Worm (Caenorhabditis elegans): ENCODE results near the gene npr-6.

npr-6 gene

DNA sequence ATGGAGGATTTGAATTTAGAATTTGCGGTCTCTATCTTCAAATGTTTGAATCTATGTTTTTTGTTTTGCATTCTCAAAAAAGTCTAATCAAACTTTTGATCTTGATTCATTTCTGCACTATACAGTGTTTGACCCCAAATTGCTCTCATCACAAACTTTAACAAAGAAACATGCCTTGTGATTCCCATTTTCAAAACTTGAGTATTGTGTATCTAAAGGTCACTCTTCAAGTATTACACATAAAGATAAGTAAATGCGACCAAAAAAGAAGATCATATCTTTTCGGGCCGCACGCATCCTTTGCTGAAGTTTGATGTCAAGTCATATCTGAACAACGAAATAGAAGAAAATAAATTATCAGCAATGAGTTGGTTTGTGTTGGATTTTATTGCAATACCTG is 16.4 kb upstream of the npr-6 start:
- no peak for TF ChIP-seq madf-8 (GFP tag; conservative IDR thresholded peaks at IDR 0.05)
- TF ChIP-seq xnd-1 (tag; optimal IDR thresholded peaks at IDR 0.05), result no peak
- no peak for TF ChIP-seq let-607 (tag; optimal IDR thresholded peaks at IDR 0.05)
- no peak for TF ChIP-seq ceh-100 (GFP tag; IDR thresholded peaks at IDR 0.05)
- no peak for TF ChIP-seq snpc-3.4 (tag; optimal IDR thresholded peaks at IDR 0.05)
- TF ChIP-seq unc-130 (GFP tag; optimal IDR thresholded peaks at IDR 0.05), result no peak
- no peak for TF ChIP-seq dox-1 (GFP tag; IDR thresholded peaks at IDR 0.05)
- no peak for TF ChIP-seq T07F8.4 (tag; optimal IDR thresholded peaks at IDR 0.05)
- TF ChIP-seq him-1 (tag; optimal IDR thresholded peaks at IDR 0.05), result no peak
- TF ChIP-seq lag-1 (GFP tag; IDR thresholded peaks at IDR 0.05), result no peak
- no peak for TF ChIP-seq ccch-3 (GFP tag; optimal IDR thresholded peaks at IDR 0.05)
- no peak for TF ChIP-seq B0035.1 (tag; optimal IDR thresholded peaks at IDR 0.05)
- TF ChIP-seq K12H6.12 (tag; optimal IDR thresholded peaks at IDR 0.05), result no peak
- no peak for TF ChIP-seq nhr-27 (tag; optimal IDR thresholded peaks at IDR 0.05)
- TF ChIP-seq dpff-1 (tag; optimal IDR thresholded peaks at IDR 0.05), result no peak
- no peak for TF ChIP-seq F10E7.11 (tag; optimal IDR thresholded peaks at IDR 0.05)
- TF ChIP-seq Y95B8A.8 (GFP tag; IDR thresholded peaks at IDR 0.05), result no peak
- TF ChIP-seq ceh-91 (GFP tag; IDR thresholded peaks at IDR 0.05), result no peak
- no peak for TF ChIP-seq ztf-18 (tag; optimal IDR thresholded peaks at IDR 0.05)
- no peak for TF ChIP-seq efl-1 (GFP tag; optimal IDR thresholded peaks at IDR 0.05)

DNA sequence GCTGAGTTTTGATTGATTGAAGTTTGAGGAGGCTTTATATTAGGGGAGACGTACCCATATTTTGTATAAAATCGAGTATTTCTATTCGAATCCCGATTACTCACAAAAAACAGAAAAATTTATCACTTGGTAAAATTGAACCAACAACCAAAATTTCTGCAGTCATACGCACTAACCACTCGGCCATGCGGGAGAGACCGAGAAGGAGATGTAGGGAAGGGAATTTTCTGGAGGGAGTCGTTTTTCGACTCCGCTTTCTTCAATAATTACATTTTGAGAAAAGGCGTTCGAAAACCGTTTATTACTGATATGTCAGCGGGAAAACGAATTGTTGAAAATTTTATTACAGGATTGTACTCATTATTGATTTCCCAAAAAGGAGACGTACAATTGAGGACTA is 13.4 kb upstream of the npr-6 start:
- TF ChIP-seq ztf-25 (GFP tag; IDR thresholded peaks at IDR 0.05), result peak; percentile 57; the same call in 1 of the 2 replicates
- TF ChIP-seq B0261.1 (tag; optimal IDR thresholded peaks at IDR 0.05), result peak; percentile 58
- peak; percentile 35 for TF ChIP-seq rpc-1 (optimal IDR thresholded peaks at IDR 0.05)
- peak; percentile 62 for TF ChIP-seq rpc-1 (tag; optimal IDR thresholded peaks at IDR 0.05)
- TF ChIP-seq cebp-2 (GFP tag; IDR thresholded peaks at IDR 0.05), result 0 out of 2 replicates have a peak, but pooled peaks have one; percentile 62
- TF ChIP-seq tbp1 (GFP tag; optimal IDR thresholded peaks at IDR 0.05), result peak; percentile 85
- peak; percentile 88 for TF ChIP-seq lin-26 (GFP tag; IDR thresholded peaks at IDR 0.05)
- 0 out of 2 replicates have a peak, but pooled peaks have one; percentile 58 for TF ChIP-seq nhr-120 (GFP tag; IDR thresholded peaks at IDR 0.05)
- peak; percentile 31; the same call in 1 of the 2 replicates for TF ChIP-seq ceh-100 (GFP tag; IDR thresholded peaks at IDR 0.05)
- peak; percentile 61 for TF ChIP-seq rcor-1 (GFP tag; IDR thresholded peaks at IDR 0.05)
- TF ChIP-seq egl-44 (GFP tag; IDR thresholded peaks at IDR 0.05), result 0 out of 2 replicates have a peak, but pooled peaks have one; percentile 4
- TF ChIP-seq mcd-1 (GFP tag; IDR thresholded peaks at IDR 0.05), result 0 out of 2 replicates have a peak, but pooled peaks have one; percentile 14

DNA sequence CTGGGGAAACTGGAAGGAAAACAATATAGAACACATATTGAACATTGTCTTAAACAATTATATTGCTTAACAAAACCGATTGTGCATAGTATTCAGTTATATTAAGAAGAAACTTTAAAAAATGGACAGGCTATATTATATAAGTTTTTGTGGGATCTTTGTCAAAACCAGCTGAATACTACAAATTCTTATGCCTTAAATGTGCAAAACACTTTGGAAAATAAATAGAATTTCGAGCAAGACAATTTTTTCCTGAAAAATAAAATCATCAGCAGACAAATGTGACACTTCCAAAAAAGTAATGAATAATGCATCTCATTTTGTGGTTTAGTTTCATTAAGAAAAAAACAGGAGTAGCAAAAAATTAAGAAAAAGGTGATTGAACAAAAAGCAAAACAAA is 11.9 kb upstream of the npr-6 start:
- TF ChIP-seq tbp1 (GFP tag; optimal IDR thresholded peaks at IDR 0.05) (no peak), somi-1 (GFP tag; optimal IDR thresholded peaks at IDR 0.05) (no peak), nfya-2 (GFP tag; IDR thresholded peaks at IDR 0.05) (no peak), Y53F4B.3 (GFP tag; IDR thresholded peaks at IDR 0.05) (no peak), F49E8.2 (tag; optimal IDR thresholded peaks at IDR 0.05; ENCODE audit: insufficient read depth) (no peak), lsy-27 (tag; optimal IDR thresholded peaks at IDR 0.05; ENCODE audit: borderline replicate concordance, insufficient read depth) (no peak)

Measured in whole organism, young adult.